Fruit fly (Drosophila melanogaster) ovary, adult (tissue): ENCODE measurements around the gene CG13023.
A peak's percentile ranks its signal among the peaks of the same experiment; 100 is the strongest.

ENCODE experiments used
- CG17801 ChIP-seq: fragments of 200-800 bp; optimal IDR thresholded peaks from 2 replicates; lab custom pipeline; 2019; ENCODE audit warnings: missing biosample characterization, mild to moderate bottlenecking, missing genetic modification characterization, moderate library complexity; ENCODE audit not compliant: partially characterized antibody

CG13023 gene

DNA sequence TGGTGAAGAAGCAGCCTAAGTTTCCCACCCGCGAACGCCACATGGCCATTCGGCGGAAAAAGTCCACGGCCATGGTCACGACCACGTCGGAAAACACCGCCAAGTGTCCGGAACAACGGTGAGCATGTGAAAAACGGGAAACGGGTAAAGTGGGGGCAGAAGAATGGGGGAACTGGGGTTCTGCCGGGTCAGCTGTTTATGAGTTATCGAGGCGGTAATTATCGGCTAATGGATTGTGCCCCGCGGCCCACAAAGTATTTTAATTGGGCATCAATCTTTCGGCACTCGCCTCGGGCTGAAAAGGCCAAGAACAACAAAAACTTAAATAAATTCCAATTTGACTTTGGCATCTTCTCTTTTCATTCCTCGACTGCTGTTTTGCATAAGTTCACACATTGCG is 40.0 kb downstream of the CG13023 start:
- no peak for TF ChIP-seq CG17801 (GFP tag; lab: Kevin White, UChicago)

DNA sequence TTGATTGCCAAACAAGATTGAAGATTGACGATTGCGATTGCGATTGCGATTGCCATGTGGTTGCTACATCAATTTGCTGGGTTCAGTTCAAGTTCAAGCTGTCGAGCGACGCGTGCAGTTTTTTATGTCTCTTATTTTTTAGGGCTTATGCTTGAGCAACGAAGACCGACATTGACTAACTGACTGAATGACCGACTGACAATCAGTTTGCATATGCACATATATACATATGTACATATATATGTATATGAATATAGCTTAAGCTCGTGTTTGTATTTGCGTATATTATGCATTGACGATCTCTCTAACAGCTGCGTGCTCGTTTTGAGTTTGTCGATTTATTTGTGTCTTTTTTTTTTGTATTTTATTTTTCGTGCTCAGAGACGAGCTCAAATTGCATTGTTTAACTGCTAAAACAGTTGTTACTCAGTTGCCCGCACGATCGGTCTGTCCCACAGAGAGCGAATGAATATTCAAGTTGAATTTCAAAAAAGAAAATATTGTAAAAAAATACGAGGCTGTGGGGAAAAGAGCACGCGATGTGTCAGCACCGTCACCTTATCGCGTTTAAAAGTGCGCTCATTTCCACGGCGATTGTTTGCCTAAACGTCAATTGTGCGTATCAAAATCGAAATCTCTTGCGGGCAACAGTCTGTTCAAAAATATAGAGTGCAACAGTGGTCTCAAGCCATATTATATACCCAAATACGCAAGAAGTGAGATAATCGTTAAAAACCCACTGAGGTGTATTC is 40.9 kb downstream of the CG13023 start:
- TF ChIP-seq CG17801 (GFP tag; lab: Kevin White, UChicago): peak; percentile 21

DNA sequence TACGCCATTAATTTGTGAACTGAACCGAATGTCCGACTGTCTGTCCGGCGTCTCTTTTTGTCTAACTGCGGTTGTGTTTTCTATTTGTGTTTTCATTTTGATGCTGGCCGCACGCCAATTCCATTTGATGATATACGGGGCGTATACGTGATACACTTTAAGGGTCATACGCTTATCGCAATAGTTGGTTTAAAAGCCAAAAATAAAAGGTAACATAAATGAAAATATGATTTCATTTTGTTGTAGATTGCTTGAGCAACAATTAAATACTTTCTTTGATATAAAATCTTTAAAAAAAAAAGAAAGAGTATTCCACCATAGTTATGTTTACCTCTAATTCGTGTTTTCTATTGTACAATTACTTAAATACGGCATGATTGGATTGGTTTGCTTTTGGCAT is 42.2 kb downstream of the CG13023 start:
- TF ChIP-seq CG17801 (GFP tag; lab: Kevin White, UChicago): no peak

DNA sequence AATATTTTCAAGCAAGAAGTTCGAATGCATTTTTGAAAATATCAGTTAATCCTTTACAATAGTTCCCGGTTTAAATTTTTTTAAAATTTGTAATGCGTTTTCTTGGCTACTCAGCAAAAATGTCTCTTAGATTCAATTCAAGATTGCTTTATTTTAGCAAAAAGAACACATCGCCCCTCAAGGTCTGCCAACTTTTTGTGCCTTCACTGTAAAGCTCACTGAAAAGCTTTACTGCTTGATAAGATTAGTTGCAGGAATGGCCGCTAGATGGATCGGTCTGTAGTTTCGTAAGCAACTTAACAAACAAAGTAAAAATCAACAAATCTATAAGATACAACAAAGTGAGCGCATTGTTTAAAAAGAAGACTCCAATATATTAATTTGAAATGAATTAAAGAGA is 43.2 kb downstream of the CG13023 start:
- TF ChIP-seq CG17801 (GFP tag; lab: Kevin White, UChicago): peak; percentile 30

DNA sequence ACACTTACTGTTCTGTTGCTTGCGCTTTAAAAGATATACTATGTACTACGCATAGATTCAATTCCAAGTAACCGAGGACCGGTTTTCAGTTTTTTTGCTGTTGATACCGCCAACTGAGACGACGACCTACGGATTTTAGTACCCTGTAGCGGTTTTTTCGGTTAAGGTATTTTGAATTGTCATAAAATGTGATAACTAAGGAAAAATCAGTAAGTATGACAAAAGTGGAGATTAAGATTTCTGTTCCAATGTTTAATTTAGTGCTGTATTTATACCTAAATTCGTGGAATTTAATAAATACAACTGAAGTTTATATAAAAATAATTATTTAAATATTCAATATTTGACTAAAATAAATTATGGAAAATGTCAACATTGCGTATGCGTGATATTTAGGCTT is 46.1 kb downstream of the CG13023 start:
- no peak for TF ChIP-seq CG17801 (GFP tag; lab: Kevin White, UChicago)

DNA sequence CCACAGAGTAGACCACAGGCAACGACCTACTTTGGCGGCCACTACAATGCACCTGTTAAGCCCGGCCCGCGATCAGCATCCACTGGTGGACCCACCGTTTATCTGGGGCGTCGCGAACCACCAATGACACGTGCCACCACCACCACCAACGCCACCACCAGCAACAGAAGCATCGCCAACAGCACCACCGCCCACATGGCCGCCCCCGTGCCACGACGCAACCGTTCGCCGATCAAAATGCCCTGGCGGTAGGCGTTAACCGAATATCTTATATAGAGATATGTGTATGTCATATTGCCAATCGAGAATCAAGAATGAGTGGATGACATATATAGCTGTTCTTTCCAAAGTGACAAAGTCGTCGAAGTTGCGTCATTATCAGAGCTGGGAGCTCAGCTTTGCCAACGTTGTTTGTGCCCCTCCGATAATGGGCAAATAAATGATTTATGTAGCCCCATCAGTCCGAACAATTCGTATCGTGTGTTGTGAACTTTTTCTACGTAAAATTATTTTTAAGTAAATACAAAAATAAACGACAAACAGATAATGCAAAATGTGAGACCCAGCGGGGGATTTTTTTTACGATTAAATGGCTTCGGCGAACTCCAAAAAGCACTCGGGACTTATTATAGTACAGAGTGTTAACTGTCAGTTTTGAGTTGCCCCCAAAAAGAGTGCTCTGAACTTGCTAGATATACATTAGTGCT is 48.3 kb downstream of the CG13023 start:
- TF ChIP-seq CG17801 (GFP tag; lab: Kevin White, UChicago): no peak

DNA sequence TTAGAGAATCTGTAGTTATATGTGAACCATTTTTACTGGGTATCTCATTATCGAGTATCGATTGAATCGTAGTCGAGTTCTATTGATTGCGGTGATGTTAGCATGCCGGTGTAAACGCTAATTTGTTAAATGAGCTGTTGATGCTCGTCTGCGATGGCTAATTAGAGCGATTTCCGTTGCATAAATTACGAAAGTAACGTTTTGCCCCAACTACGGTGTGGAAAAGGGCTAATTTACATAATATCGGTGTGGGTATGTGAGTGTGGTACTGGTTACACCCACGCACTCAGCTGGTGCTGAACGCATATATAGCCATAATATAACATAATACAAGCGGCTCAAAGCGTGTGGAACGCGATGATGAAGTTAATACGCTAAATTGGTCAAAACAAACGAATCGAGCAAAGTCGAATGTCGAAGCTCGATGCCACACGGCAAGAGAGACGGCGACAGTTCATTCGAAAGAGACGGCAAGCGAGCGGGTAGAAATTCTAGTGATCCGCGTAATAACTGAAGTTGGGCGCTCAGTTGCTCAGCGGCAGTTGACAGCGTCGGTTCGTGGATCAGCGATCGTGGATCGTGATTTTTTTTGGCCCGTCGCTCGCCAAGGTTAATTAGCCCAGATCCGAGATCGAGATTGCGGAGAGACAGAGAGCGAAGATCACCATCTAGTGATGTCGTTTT is 50.3 kb downstream of the CG13023 start, which contains the start of gene CG32170:
TSS of gene CG32170 (plus strand) at position 525 of the 684 bp plus-strand sequence.
- TF ChIP-seq CG17801 (GFP tag; lab: Kevin White, UChicago): no peak

DNA sequence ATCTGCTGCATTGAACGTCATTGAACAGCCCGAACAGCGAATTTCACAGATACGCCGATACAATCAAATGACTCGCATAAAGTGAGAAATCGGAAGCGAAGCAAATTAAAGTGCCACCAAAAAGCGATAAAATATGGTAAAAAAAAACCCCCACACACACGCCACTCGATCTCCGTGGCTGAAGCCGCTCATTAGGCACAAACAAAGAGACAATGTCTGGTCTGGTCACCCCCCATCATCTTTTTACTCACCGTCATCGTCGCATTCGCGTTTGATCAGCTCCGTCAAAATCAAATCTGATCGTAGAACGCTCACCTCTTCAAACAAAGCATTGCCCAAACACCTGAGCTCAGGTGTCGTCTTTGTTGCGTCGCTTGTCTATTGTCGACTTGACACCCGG is 51.3 kb downstream of the CG13023 start:
- TF ChIP-seq CG17801 (GFP tag; lab: Kevin White, UChicago): no peak

DNA sequence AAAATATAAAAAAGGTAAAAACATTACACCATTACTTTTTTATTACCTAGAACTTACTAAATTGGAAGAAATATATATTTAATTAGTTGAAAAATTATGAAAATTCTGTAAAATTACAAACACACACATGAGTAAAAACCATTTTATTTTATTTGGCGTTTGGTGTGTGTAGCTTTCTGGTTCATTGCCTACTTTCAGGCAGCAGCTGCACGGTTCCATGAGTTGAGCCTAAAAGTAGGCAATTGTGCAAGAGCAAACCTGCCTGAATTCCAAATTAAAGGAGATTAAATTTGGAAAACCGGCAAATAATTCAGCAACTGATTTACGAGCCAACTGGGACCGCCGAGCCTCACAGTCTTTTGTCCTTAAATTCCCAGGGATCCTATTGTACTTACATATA is 51.8 kb downstream of the CG13023 start:
- no peak for TF ChIP-seq CG17801 (GFP tag; lab: Kevin White, UChicago)
